Worm (Caenorhabditis elegans): Measurements from ENCODE around the gene Y102A11A.3.

The Y102A11A.3 gene

DNA sequence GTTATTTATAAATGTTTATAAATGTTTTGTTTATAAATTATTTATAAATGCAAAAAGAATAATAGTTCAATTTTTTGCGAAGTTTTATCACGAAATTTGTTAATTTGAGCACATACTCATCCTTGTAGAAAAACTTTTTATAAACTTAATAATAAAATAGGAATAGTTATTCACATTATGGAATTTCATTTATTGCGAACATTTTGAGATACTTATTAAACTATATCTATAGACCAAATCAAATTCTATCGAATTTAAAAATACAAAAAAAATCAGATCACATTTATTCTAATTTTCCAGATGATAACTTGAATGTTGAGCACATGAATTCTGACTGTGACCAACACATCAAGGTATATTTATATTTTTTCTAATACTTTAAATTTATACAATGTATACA lies at the start of gene Y102A11A.3:
TSS of gene Y102A11A.3 (plus strand) at position 301 of the 400 bp plus-strand sequence.
- no peak for TF ChIP-seq mbf-1 (tag; optimal IDR thresholded peaks at IDR 0.05)
- no peak for TF ChIP-seq nhr-21 (tag; optimal IDR thresholded peaks at IDR 0.05)
- no peak for TF ChIP-seq nhr-6 (tag; optimal IDR thresholded peaks at IDR 0.05)
- TF ChIP-seq lin-13 (GFP tag; optimal IDR thresholded peaks at IDR 0.05) = no peak
- no peak for TF ChIP-seq egl-27 (tag; optimal IDR thresholded peaks at IDR 0.05)
- TF ChIP-seq unc-39 (tag; optimal IDR thresholded peaks at IDR 0.05) = no peak
- TF ChIP-seq alr-1 (tag; optimal IDR thresholded peaks at IDR 0.05) = no peak
- no peak for TF ChIP-seq unc-55 (GFP tag; optimal IDR thresholded peaks at IDR 0.05)
- TF ChIP-seq fos-1 (tag; optimal IDR thresholded peaks at IDR 0.05) = no peak
- TF ChIP-seq ama-1 (optimal IDR thresholded peaks at IDR 0.05) = no peak
- TF ChIP-seq snpc-4 (tag; optimal IDR thresholded peaks at IDR 0.05) = no peak
- no peak for TF ChIP-seq ztf-4 (tag; optimal IDR thresholded peaks at IDR 0.05)
- no peak for TF ChIP-seq nhr-129 (tag; optimal IDR thresholded peaks at IDR 0.05)
- no peak for TF ChIP-seq elt-1 (tag; optimal IDR thresholded peaks at IDR 0.05)
- no peak for TF ChIP-seq blmp-1 (tag; optimal IDR thresholded peaks at IDR 0.05; ENCODE audit: insufficient read depth)
- no peak for TF ChIP-seq sma-3 (GFP tag; optimal IDR thresholded peaks at IDR 0.05)
- no peak for TF ChIP-seq C34F6.9 (tag; optimal IDR thresholded peaks at IDR 0.05)
- no peak for TF ChIP-seq sma-9 (GFP tag; optimal IDR thresholded peaks at IDR 0.05)
- TF ChIP-seq sma-9 (tag; optimal IDR thresholded peaks at IDR 0.05) = no peak
- no peak for TF ChIP-seq ceh-82 (tag; optimal IDR thresholded peaks at IDR 0.05)
- no peak for TF ChIP-seq nhr-10 (tag; optimal IDR thresholded peaks at IDR 0.05)

- TF ChIP-seq elt-1 (tag; optimal IDR thresholded peaks at IDR 0.05) (no peak), ztf-11 (tag; optimal IDR thresholded peaks at IDR 0.05) (no peak), aly-2 (tag; optimal IDR thresholded peaks at IDR 0.05) (no peak), Y55F3AM.14 (GFP tag; optimal IDR thresholded peaks at IDR 0.05) (no peak), nhr-129 (tag; optimal IDR thresholded peaks at IDR 0.05) (no peak), nhr-77 (tag; optimal IDR thresholded peaks at IDR 0.05) (no peak), nhr-237 (tag; optimal IDR thresholded peaks at IDR 0.05) (no peak), nhr-23 (tag; optimal IDR thresholded peaks at IDR 0.05) (no peak), blmp-1 (tag; optimal IDR thresholded peaks at IDR 0.05; ENCODE audit: insufficient read depth) (no peak), ceh-82 (tag; optimal IDR thresholded peaks at IDR 0.05) (no peak), nhr-12 (tag; optimal IDR thresholded peaks at IDR 0.05) (no peak), lin-39 (tag; optimal IDR thresholded peaks at IDR 0.05) (no peak)
Observed at ce11 chrX:1969575-1969974, 49.4 kb upstream of the Y102A11A.3 start, which contains the start of gene str-79. str-79 (plus strand) TSS chrX:1969875.

ce11 chrX:1971647-1972046 lies 47.3 kb upstream of the Y102A11A.3 start:
- no peak for TF ChIP-seq sma-9 (GFP tag; optimal IDR thresholded peaks at IDR 0.05)
- TF ChIP-seq sma-9 (tag; optimal IDR thresholded peaks at IDR 0.05) = no peak
- no peak for TF ChIP-seq nhr-129 (tag; optimal IDR thresholded peaks at IDR 0.05)
- TF ChIP-seq crh-2 (tag; optimal IDR thresholded peaks at IDR 0.05) = no peak
- no peak for TF ChIP-seq zag-1 (tag; optimal IDR thresholded peaks at IDR 0.05)
- TF ChIP-seq R02D3.7 (tag; optimal IDR thresholded peaks at IDR 0.05) = no peak
- TF ChIP-seq lin-13 (GFP tag; optimal IDR thresholded peaks at IDR 0.05) = no peak
- TF ChIP-seq nhr-10 (tag; optimal IDR thresholded peaks at IDR 0.05) = no peak
- TF ChIP-seq elt-1 (tag; optimal IDR thresholded peaks at IDR 0.05) = no peak
- TF ChIP-seq ama-1 (optimal IDR thresholded peaks at IDR 0.05) = no peak
- TF ChIP-seq ztf-1 (GFP tag; conservative IDR thresholded peaks at IDR 0.05) = no peak
- no peak for TF ChIP-seq C34F6.9 (tag; optimal IDR thresholded peaks at IDR 0.05)
- TF ChIP-seq nhr-6 (tag; optimal IDR thresholded peaks at IDR 0.05) = no peak
- TF ChIP-seq unc-62 (GFP tag; optimal IDR thresholded peaks at IDR 0.05) = no peak
- TF ChIP-seq ceh-16 (tag; optimal IDR thresholded peaks at IDR 0.05) = no peak
- TF ChIP-seq sem-4 (tag; optimal IDR thresholded peaks at IDR 0.05) = no peak

DNA sequence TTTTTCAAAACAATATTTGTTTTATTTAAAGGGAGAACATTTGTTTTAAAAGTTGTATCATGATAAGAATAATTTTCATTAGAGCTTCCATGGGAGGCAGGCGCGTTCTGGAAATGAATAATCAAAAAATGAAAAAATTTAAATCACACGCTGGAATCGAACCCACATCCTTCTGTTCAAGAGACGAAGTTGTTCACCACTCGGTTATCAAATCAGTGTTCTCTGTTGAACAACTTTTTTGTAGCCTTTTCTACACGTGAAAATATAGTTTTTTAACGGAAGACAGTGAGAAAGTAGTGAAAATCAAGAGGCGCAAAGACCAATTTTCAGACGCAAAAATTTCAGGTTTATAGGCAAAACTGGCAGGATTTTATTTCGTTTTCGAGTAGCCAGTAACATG lies 46.2 kb upstream of the Y102A11A.3 start:
- TF ChIP-seq C34F6.9 (tag; optimal IDR thresholded peaks at IDR 0.05) = no peak
- TF ChIP-seq ztf-4 (tag; optimal IDR thresholded peaks at IDR 0.05) = no peak
- TF ChIP-seq ceh-16 (tag; optimal IDR thresholded peaks at IDR 0.05) = no peak
- no peak for TF ChIP-seq crh-2 (tag; optimal IDR thresholded peaks at IDR 0.05)
- no peak for TF ChIP-seq ceh-82 (tag; optimal IDR thresholded peaks at IDR 0.05)
- no peak for TF ChIP-seq zag-1 (tag; optimal IDR thresholded peaks at IDR 0.05)
- TF ChIP-seq Y55F3AM.14 (GFP tag; optimal IDR thresholded peaks at IDR 0.05) = no peak
- TF ChIP-seq nhr-25 (tag; optimal IDR thresholded peaks at IDR 0.05) = no peak
- no peak for TF ChIP-seq nhr-11 (tag; optimal IDR thresholded peaks at IDR 0.05)
- no peak for TF ChIP-seq nhr-10 (tag; optimal IDR thresholded peaks at IDR 0.05)
- no peak for TF ChIP-seq ZK546.5 (tag; optimal IDR thresholded peaks at IDR 0.05)
- TF ChIP-seq elt-1 (tag; optimal IDR thresholded peaks at IDR 0.05) = no peak
- TF ChIP-seq aly-2 (tag; optimal IDR thresholded peaks at IDR 0.05) = no peak
- no peak for TF ChIP-seq mbf-1 (tag; optimal IDR thresholded peaks at IDR 0.05)
- TF ChIP-seq unc-39 (tag; optimal IDR thresholded peaks at IDR 0.05) = no peak
